Fruit fly (Drosophila melanogaster): Measurements from ENCODE around the gene CG32264.

DNA sequence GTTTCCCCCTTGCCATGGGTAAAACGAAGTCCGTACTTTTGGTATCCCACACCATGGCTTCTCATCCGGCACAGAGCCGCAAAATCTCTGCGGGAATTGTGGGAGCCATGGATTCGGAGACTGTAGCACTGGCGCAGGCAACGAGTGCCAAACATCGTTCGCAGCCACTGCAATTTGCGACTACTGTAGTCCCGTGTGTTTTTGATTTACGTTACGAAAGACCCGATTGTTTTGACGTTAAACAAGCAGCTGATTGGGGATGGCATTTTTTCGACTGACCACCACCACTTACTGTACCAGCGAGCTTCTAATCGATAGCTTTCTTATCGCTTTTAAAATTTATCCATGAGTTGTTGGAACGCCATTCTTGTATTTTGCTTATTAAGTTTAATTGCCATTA is 3.7 kb upstream of the CG32264 start, which contains the start of gene CG32262:
- TF ChIP-seq Sin3A (optimal IDR thresholded peaks at IDR 0.05) (no peak), ttk (optimal IDR thresholded peaks at IDR 0.05) (no peak), insv (optimal IDR thresholded peaks at IDR 0.05) (no peak), h (optimal IDR thresholded peaks at IDR 0.05) (no peak), psq (optimal IDR thresholded peaks at IDR 0.05) (no peak), Myc (optimal IDR thresholded peaks at IDR 0.05) (no peak)

Measured in Kc167 (cell line).